Worm (Caenorhabditis elegans): ENCODE results near the gene spe-42.

DNA sequence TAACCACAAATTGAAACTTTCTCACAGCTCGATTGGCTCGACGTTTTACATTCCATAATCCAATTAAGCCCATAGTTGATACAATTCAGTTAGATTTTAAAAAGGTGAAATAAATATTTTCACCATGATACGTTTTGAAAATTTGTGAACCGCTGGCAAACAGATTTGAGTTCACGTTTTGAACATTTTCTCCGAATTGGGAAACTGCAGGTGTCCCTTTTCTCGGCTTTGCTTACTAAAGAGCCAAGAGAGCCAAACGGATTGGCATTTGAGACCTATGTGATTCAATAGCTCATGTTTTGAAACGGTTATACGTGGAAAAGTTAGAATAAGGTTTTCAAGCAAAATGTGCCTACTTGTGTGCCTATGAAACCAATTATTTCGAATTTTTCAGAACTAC lies at the start of gene spe-42:
- TF ChIP-seq sptf-1 (tag; optimal IDR thresholded peaks at IDR 0.05): no peak
- TF ChIP-seq unc-130 (tag; optimal IDR thresholded peaks at IDR 0.05): no peak
- no peak for TF ChIP-seq lin-15B (tag; optimal IDR thresholded peaks at IDR 0.05)
- TF ChIP-seq pag-3 (tag; optimal IDR thresholded peaks at IDR 0.05; ENCODE audit: borderline replicate concordance, insufficient read depth): no peak
- TF ChIP-seq skn-1 (tag; optimal IDR thresholded peaks at IDR 0.05): no peak
- no peak for TF ChIP-seq egl-27 (tag; optimal IDR thresholded peaks at IDR 0.05)
- TF ChIP-seq fkh-10 (GFP tag; optimal IDR thresholded peaks at IDR 0.05): no peak
- TF ChIP-seq nhr-90 (tag; optimal IDR thresholded peaks at IDR 0.05; ENCODE audit: poor library complexity): no peak
- TF ChIP-seq rnt-1 (tag; optimal IDR thresholded peaks at IDR 0.05): no peak
- TF ChIP-seq lsy-2 (tag; optimal IDR thresholded peaks at IDR 0.05): no peak
